Fruit fly (Drosophila melanogaster): ENCODE measurements around the gene Rtc1.

DNA sequence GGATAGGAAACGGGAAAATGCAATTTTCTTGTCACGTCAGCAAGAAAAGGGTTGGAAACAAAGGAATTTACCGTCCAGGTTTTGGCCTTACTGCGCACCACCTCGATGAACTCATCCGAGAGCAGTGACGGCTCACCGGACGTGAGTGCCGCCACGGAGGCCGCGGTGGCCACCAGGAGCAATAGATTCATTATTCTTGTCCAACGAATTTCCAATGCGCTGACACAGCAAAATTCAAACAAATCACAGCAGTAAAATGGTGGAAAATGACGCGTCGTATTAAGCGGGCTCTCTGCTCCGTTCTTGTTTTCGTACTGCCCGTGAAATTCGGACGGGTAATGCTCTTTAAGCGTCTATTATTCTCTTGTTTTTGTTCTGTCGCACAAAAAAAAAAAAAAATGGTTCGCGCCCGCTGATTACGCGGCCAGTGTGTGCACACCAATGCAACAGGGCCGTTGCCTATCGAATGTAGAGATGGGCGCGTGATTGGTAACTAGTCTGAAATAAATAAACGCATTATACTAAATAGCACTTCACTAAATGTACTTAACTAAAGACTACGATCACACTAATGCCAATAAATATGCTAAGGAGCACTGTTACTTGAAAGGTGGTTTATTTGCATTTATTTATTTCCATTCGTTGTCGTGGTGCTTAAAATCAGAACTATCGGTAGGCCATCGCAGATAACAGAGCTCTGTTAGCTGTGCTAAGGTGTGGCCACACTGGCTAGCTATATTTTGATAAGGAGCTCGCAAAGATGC, 24.9 kb downstream of the Rtc1 start, which contains the start of the genes CtsB and amrt:
- TF ChIP-seq kay (GFP tag; ENCODE audit: borderline replicate concordance) (no peak), CG11617 (GFP tag; optimal IDR thresholded peaks at IDR 0.05) (peak; percentile 94), Hr96 (GFP tag; optimal IDR thresholded peaks at IDR 0.05) (peak; percentile 90), cic (GFP tag; optimal IDR thresholded peaks at IDR 0.05) (peak; percentile 75), Crg-1 (GFP tag; optimal IDR thresholded peaks at IDR 0.05) (peak; percentile 19), ovo (GFP tag; optimal IDR thresholded peaks at IDR 0.05) (peak; percentile 75), cnc (optimal IDR thresholded peaks at IDR 0.05) (peak; percentile 58 to 74), toe (GFP tag; optimal IDR thresholded peaks at IDR 0.05) (peak; percentile 76), CG33017 (tag; optimal IDR thresholded peaks at IDR 0.05) (peak; percentile 32), CG1620 (GFP tag; optimal IDR thresholded peaks at IDR 0.05) (peak; percentile 78), bab1 (GFP tag; optimal IDR thresholded peaks at IDR 0.05) (peak; percentile 89)

All from whole organism, adult.